Worm (Caenorhabditis elegans): ENCODE measurements around the gene chil-15.

ce11 chrII:9468414-9468813 is 25.0 kb upstream of the chil-15 start, which contains the start of gene chil-23:
- TF ChIP-seq lsy-2 (tag; optimal IDR thresholded peaks at IDR 0.05) (no peak), ceh-63 (GFP tag; optimal IDR thresholded peaks at IDR 0.05) (no peak), nhr-47 (tag; optimal IDR thresholded peaks at IDR 0.05) (no peak), aly-2 (tag; optimal IDR thresholded peaks at IDR 0.05) (no peak), lin-39 (tag; optimal IDR thresholded peaks at IDR 0.05) (no peak), nhr-19 (GFP tag; conservative IDR thresholded peaks at IDR 0.05) (no peak), mef-2 (tag; optimal IDR thresholded peaks at IDR 0.05) (no peak), nhr-77 (tag; optimal IDR thresholded peaks at IDR 0.05) (no peak), lir-3 (tag; optimal IDR thresholded peaks at IDR 0.05; ENCODE audit: poor library complexity) (no peak), nhr-76 (tag; optimal IDR thresholded peaks at IDR 0.05) (no peak), ceh-8 (GFP tag; optimal IDR thresholded peaks at IDR 0.05) (no peak), nhr-28 (tag; optimal IDR thresholded peaks at IDR 0.05) (no peak)
